Worm (Caenorhabditis elegans): ENCODE measurements around the gene srm-6.

- TF ChIP-seq pha-4 (tag; optimal IDR thresholded peaks at IDR 0.05) (no peak), elt-2 (tag; optimal IDR thresholded peaks at IDR 0.05) (no peak), tbx-7 (tag; optimal IDR thresholded peaks at IDR 0.05) (no peak), ama-1 (optimal IDR thresholded peaks at IDR 0.05) (no peak), ztf-16 (tag; optimal IDR thresholded peaks at IDR 0.05) (no peak), pha-2 (tag; optimal IDR thresholded peaks at IDR 0.05) (no peak), pqm-1 (tag; optimal IDR thresholded peaks at IDR 0.05) (no peak), nfya-1 (tag; optimal IDR thresholded peaks at IDR 0.05) (no peak), syd-9 (tag; optimal IDR thresholded peaks at IDR 0.05) (no peak), lin-11 (tag; optimal IDR thresholded peaks at IDR 0.05) (no peak), unc-55 (GFP tag; optimal IDR thresholded peaks at IDR 0.05) (no peak), F13H6.1 (tag; optimal IDR thresholded peaks at IDR 0.05) (no peak)
Measured at ce11 chrV:14316525-14316924, 20.2 kb upstream of the srm-6 start, which contains the start of gene F47B8.2.
